Worm (Caenorhabditis elegans): ENCODE measurements around the gene srt-39.

Gene srt-39

DNA sequence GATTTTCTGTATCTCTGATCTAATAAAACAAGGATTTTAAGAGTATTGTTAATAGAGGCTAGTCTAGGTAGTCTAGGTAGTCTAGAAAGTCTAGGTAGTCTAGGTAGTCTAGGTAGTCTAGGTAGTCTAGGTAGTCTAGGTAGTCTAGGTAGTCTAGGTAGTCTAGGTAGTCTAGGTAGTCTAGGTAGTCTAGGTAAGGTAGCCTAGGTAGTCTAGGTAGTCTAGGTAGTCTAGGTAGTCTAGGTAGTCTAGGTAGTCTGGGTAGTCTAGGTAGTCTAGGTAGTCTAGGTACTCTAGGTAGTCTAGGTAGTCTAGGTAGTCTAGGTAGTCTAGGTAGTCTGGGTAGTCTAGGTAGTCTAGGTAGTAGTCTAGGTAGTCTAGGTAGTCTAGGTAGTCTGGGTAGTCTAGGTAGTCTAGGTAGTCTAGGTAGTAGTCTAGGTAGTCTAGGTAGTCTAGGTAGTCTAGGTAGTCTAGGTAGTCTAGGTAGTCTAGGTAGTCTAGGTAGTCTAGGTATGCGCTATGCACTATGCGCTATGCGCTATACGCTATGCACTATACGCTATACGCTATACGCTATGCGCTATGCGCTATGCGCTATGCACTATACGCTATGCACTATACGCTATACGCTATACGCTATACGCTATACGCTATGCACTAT, 25.4 kb downstream of the srt-39 start:
- TF ChIP-seq nhr-237 (tag; optimal IDR thresholded peaks at IDR 0.05), result peak; percentile 41
- TF ChIP-seq nhr-43 (tag; optimal IDR thresholded peaks at IDR 0.05; ENCODE audit: poor library complexity, severe bottlenecking), result peak; percentile 83

DNA sequence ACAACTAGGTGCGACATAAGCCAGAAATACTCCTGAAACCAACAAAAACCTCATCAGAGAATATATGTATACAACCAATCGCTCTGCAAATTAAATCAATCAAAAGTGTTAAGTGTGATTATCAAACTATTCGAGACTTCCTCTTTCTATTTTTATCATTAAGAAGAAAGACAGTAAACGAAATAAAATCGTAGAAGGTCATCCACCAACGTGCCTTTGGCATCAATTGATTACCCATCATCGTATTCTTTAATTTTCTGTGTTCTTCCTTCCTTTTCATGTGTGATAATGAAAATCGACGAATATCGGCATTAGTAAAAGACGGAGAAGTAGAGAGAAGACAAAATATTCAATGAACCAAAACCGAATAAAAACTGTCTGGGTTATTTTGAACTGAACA, 27.3 kb downstream of the srt-39 start:
- TF ChIP-seq eor-1 (tag; optimal IDR thresholded peaks at IDR 0.05) (no peak), nhr-23 (tag; optimal IDR thresholded peaks at IDR 0.05) (peak; percentile 15)

DNA sequence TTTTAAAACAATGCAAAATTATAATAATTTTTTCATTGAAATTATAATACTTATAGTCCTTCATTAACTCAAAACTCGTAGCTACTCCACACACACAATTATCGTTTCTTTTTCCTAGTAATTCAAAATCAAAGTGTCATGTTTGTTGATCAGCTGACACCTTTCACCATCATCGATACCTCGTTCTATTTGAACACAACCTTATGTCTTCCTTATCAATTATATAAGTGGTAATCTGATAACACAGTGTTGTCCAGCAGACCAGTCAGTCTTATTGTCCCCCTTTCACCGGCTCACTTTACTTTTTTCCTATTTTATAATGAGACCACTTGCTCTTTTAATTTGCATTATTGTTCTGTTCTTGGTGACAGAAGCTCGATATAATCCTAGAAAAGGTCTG, 28.1 kb downstream of the srt-39 start, which contains the start of the genes T28H10.2 and lgmn-1:
T28H10.2 (minus strand) TSS at position 177 of the 400 bp plus-strand sequence.
lgmn-1 (plus strand) TSS at position 284 of the 400 bp plus-strand sequence.
- TF ChIP-seq snpc-4 (tag; optimal IDR thresholded peaks at IDR 0.05), result peak; percentile 1
- TF ChIP-seq nhr-28 (tag; optimal IDR thresholded peaks at IDR 0.05), result no peak
- TF ChIP-seq nhr-237 (tag; optimal IDR thresholded peaks at IDR 0.05), result no peak
- peak; percentile 53 for TF ChIP-seq pha-4 (tag; optimal IDR thresholded peaks at IDR 0.05)
- peak; percentile 86 for TF ChIP-seq elt-2 (tag; optimal IDR thresholded peaks at IDR 0.05)
- TF ChIP-seq jun-1 (tag; optimal IDR thresholded peaks at IDR 0.05), result peak; percentile 31
- TF ChIP-seq nhr-77 (tag; optimal IDR thresholded peaks at IDR 0.05), result no peak
- peak; percentile 84 for TF ChIP-seq pqm-1 (tag; optimal IDR thresholded peaks at IDR 0.05)

DNA sequence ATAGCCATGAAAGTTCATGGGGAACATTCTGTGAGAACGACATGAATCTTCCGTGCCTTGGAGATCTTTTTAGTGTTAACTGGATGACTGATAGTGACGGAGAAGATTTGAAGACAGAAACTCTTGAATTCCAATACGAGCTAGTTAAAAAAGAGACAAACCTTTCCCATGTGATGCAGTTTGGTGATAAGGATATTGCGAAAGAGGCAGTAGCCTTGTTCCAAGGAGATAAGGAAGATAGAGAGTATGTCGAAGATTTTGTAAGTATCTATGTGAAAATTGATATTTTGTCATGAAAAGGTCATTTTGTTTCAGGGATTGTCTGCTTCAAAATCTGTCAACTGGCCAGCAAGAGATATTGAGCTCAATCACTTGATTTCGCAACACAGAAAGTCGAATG, 29.2 kb downstream of the srt-39 start:
- no peak for TF ChIP-seq unc-62 (GFP tag; optimal IDR thresholded peaks at IDR 0.05)
- peak; percentile 57 for TF ChIP-seq elt-2 (tag; optimal IDR thresholded peaks at IDR 0.05)
- TF ChIP-seq nhr-43 (tag; optimal IDR thresholded peaks at IDR 0.05; ENCODE audit: poor library complexity, severe bottlenecking), result peak; percentile 29

DNA sequence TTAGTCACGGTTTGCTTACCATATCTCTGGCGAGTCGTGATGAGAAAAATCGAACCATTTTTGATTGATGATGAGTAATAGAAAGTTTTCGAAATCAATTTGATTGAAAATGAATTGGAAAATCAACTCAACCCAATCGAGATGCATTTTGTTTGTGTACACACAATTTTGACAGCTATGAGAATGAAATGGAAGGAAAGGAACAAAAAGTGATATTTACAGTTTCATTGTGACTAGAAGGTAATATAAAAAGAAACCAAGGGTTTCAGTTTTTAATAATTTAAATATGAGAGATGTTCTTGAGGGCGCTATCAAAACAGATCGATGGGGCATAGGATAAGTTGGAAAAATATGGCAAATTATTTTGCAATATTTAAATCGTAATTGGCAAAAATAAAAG, 32.5 kb downstream of the srt-39 start, which contains the start of gene cal-1:
cal-1 (minus strand) TSS at position 101 of the 400 bp plus-strand sequence.
- no peak for TF ChIP-seq lin-15B (tag; optimal IDR thresholded peaks at IDR 0.05)
- no peak for TF ChIP-seq nhr-12 (tag; optimal IDR thresholded peaks at IDR 0.05)
- TF ChIP-seq lin-39 (tag; optimal IDR thresholded peaks at IDR 0.05), result no peak
- no peak for TF ChIP-seq elt-1 (tag; optimal IDR thresholded peaks at IDR 0.05)
- TF ChIP-seq nhr-28 (tag; optimal IDR thresholded peaks at IDR 0.05), result no peak
- TF ChIP-seq eor-1 (tag; optimal IDR thresholded peaks at IDR 0.05), result no peak

DNA sequence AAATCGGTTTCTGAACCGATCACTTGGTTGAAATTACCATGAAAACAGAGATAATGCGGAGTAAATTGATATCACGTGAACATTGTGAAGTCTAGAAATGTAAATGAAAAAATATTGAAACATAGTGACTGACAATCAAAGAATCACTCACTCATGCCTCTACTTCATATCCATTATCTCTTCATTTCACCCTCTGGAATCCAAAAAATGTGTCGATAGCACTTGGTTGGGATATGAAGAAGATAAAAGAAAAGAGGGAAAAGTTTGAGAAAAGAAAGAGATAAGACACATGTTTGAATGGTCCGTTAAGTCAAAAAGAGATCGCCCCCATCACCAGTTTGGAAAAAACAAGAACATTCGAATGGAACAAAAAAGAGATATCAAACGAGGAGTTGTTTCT, 33.1 kb downstream of the srt-39 start:
- TF ChIP-seq ceh-82 (tag; optimal IDR thresholded peaks at IDR 0.05), result no peak
- TF ChIP-seq jun-1 (tag; optimal IDR thresholded peaks at IDR 0.05), result no peak
- peak; percentile 20 for TF ChIP-seq nfya-1 (tag; optimal IDR thresholded peaks at IDR 0.05; ENCODE audit: insufficient read depth)
- no peak for TF ChIP-seq mdl-1 (tag; optimal IDR thresholded peaks at IDR 0.05)
- no peak for TF ChIP-seq snpc-4 (tag; optimal IDR thresholded peaks at IDR 0.05)
- TF ChIP-seq ceh-16 (tag; optimal IDR thresholded peaks at IDR 0.05), result no peak

DNA sequence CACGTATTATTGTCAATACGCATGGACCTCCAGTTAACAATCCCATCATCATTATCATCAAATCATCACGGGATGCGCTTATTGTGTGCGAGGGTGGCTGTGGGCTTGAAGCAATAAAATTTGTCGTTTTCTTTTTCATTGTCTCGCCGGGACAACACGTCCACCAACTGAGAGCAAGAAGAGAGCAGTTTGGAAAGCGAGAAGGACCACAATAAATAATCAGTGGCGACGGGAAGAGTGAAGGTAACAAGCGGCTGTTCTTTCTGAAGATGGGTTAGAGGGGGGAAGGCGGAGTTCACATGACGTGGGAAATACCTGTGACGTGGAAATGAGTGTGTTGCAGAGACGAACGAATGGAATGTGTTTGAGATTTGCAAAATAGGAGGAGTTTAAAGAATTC, 34.1 kb downstream of the srt-39 start:
- TF ChIP-seq R02D3.7 (tag; optimal IDR thresholded peaks at IDR 0.05) (no peak), mml-1 (tag; optimal IDR thresholded peaks at IDR 0.05) (no peak), lsy-12 (tag; optimal IDR thresholded peaks at IDR 0.05) (no peak), lin-15B (tag; optimal IDR thresholded peaks at IDR 0.05) (no peak), ceh-9 (tag; optimal IDR thresholded peaks at IDR 0.05) (no peak), nhr-76 (tag; optimal IDR thresholded peaks at IDR 0.05) (no peak), nhr-43 (tag; optimal IDR thresholded peaks at IDR 0.05; ENCODE audit: poor library complexity, severe bottlenecking) (no peak), elt-2 (tag; optimal IDR thresholded peaks at IDR 0.05) (no peak), nhr-237 (tag; optimal IDR thresholded peaks at IDR 0.05) (no peak), daf-12 (tag; optimal IDR thresholded peaks at IDR 0.05) (no peak), pqm-1 (tag; optimal IDR thresholded peaks at IDR 0.05) (no peak), lin-39 (tag; optimal IDR thresholded peaks at IDR 0.05) (peak; percentile 47), unc-62 (GFP tag; optimal IDR thresholded peaks at IDR 0.05) (no peak), egl-5 (tag; optimal IDR thresholded peaks at IDR 0.05) (peak; percentile 93), ceh-82 (tag; optimal IDR thresholded peaks at IDR 0.05) (no peak), ama-1 (optimal IDR thresholded peaks at IDR 0.05) (peak; percentile 4), nhr-12 (tag; optimal IDR thresholded peaks at IDR 0.05) (no peak), zag-1 (tag; optimal IDR thresholded peaks at IDR 0.05) (no peak), fkh-10 (GFP tag; optimal IDR thresholded peaks at IDR 0.05) (no peak), nhr-67 (tag; optimal IDR thresholded peaks at IDR 0.05) (no peak), aly-2 (tag; optimal IDR thresholded peaks at IDR 0.05) (no peak), nfya-1 (tag; optimal IDR thresholded peaks at IDR 0.05; ENCODE audit: insufficient read depth) (peak; percentile 22), ztf-4 (tag; optimal IDR thresholded peaks at IDR 0.05) (no peak), ceh-16 (tag; optimal IDR thresholded peaks at IDR 0.05) (no peak), ceh-28 (tag; optimal IDR thresholded peaks at IDR 0.05) (no peak), fos-1 (tag; optimal IDR thresholded peaks at IDR 0.05) (no peak), mdl-1 (tag; optimal IDR thresholded peaks at IDR 0.05) (no peak), snpc-4 (tag; optimal IDR thresholded peaks at IDR 0.05) (no peak), ztf-11 (tag; optimal IDR thresholded peaks at IDR 0.05) (no peak), nhr-25 (tag; optimal IDR thresholded peaks at IDR 0.05) (no peak), hmg-11 (tag; optimal IDR thresholded peaks at IDR 0.05) (no peak)
